Worm (Caenorhabditis elegans): ENCODE measurements around the gene fkh-7.

Gene fkh-7

ce11 chrIV:5600316-5600715 is 15.8 kb downstream of the fkh-7 start (continued):
- TF ChIP-seq php-3 (GFP tag; IDR thresholded peaks at IDR 0.05) (no peak), set-16 (GFP tag; IDR thresholded peaks at IDR 0.05) (no peak), ceh-28 (tag; optimal IDR thresholded peaks at IDR 0.05) (no peak), F37D6.2 (tag; optimal IDR thresholded peaks at IDR 0.05) (no peak), nhr-25 (tag; optimal IDR thresholded peaks at IDR 0.05; ENCODE audit: borderline replicate concordance, insufficient read depth) (no peak)

DNA sequence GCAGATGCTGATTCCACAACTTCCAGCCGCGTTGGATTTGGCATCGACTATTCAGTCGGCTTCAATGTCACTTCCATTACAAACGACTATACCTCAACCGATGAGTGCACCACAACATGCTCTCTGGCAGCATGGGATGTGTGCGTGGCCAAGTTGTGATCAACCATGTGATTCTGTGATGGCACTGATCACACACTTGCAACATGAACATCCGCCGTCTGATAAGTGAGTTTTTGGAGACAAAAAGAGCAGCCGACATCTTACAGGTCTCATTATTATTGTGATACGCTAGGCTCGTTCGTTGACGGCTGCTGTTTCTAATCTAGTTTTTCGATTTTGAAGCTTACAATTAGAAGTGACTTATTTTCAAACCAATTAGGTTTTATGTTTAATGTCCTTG is 17.9 kb downstream of the fkh-7 start:
- TF ChIP-seq php-3 (GFP tag; IDR thresholded peaks at IDR 0.05) (no peak), hlh-30 (tag; optimal IDR thresholded peaks at IDR 0.05; ENCODE audit: insufficient read depth) (peak; percentile 74)

DNA sequence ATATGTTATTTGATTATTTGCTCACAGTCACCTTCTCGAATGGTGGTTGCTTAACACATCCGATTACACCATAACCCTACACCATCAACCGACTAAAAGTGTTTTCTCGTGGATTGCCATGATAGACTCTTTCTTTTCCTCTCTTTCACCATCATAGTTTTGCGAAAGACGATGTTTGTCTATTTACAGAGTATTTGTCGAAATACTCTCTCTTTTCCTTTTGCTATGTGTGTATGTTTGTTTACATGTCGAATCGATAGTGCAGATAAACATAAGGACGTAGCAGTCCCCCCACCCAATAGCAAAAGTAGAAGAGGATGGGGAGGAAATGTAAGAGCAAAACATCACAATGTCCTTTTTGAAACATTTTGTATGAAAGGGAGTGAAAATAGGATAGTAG is 18.8 kb downstream of the fkh-7 start:
- TF ChIP-seq lin-39 (tag; optimal IDR thresholded peaks at IDR 0.05) (no peak), hlh-11 (tag; optimal IDR thresholded peaks at IDR 0.05) (peak; percentile 5), zfp-3 (GFP tag; conservative IDR thresholded peaks at IDR 0.05) (no peak), vab-7 (GFP tag; IDR thresholded peaks at IDR 0.05) (no peak), ztf-7 (tag; optimal IDR thresholded peaks at IDR 0.05) (no peak), ceh-82 (tag; optimal IDR thresholded peaks at IDR 0.05) (no peak), dve-1 (tag; optimal IDR thresholded peaks at IDR 0.05; ENCODE audit: insufficient read depth) (peak; percentile 12), nhr-6 (tag; optimal IDR thresholded peaks at IDR 0.05) (peak; percentile 49), lin-1 (GFP tag; IDR thresholded peaks at IDR 0.05) (no peak), dpl-1 (GFP tag; optimal IDR thresholded peaks at IDR 0.05) (no peak), lin-38 (GFP tag; IDR thresholded peaks at IDR 0.05) (no peak), R02D3.7 (tag; optimal IDR thresholded peaks at IDR 0.05) (no peak), D1046.2 (GFP tag; IDR thresholded peaks at IDR 0.05) (no peak), mes-2 (tag; optimal IDR thresholded peaks at IDR 0.05; ENCODE audit: poor library complexity, severe bottlenecking) (peak; percentile 27), tag-97 (GFP tag; IDR thresholded peaks at IDR 0.05) (no peak), snpc-1.2 (GFP tag; IDR thresholded peaks at IDR 0.05) (0 out of 2 replicates have a peak, but pooled peaks have one; percentile 57), egl-43 (GFP tag; IDR thresholded peaks at IDR 0.05) (no peak), Y105C5A.15 (GFP tag; IDR thresholded peaks at IDR 0.05) (no peak), hmg-1.1 (GFP tag; IDR thresholded peaks at IDR 0.05) (0 out of 2 replicates have a peak, but pooled peaks have one; percentile 22), hlh-30 (tag; optimal IDR thresholded peaks at IDR 0.05; ENCODE audit: insufficient read depth) (no peak), unc-130 (GFP tag; optimal IDR thresholded peaks at IDR 0.05) (no peak), nhr-111 (GFP tag; optimal IDR thresholded peaks at IDR 0.05) (no peak), unc-62 (GFP tag; optimal IDR thresholded peaks at IDR 0.05 in 1 of 2) (no peak), unc-62 (tag; optimal IDR thresholded peaks at IDR 0.05) (no peak), pha-4 (GFP tag; IDR thresholded peaks at IDR 0.05) (no peak), pha-4 (tag; optimal IDR thresholded peaks at IDR 0.05) (peak; percentile 91), snpc-4 (tag; optimal IDR thresholded peaks at IDR 0.05) (no peak), mep-1 (tag; optimal IDR thresholded peaks at IDR 0.05) (no peak), ceh-62 (tag; optimal IDR thresholded peaks at IDR 0.05) (no peak), cey-2 (tag; optimal IDR thresholded peaks at IDR 0.05; ENCODE audit: borderline replicate concordance, insufficient read depth) (no peak), ceh-32 (tag; optimal IDR thresholded peaks at IDR 0.05; ENCODE audit: poor library complexity) (no peak), lsy-2 (tag; optimal IDR thresholded peaks at IDR 0.05) (peak in 1 of 2 experiments; percentile 14), nhr-102 (tag; optimal IDR thresholded peaks at IDR 0.05) (no peak), fos-1 (tag; optimal IDR thresholded peaks at IDR 0.05) (no peak), nhr-77 (tag; optimal IDR thresholded peaks at IDR 0.05) (no peak), jun-1 (tag; optimal IDR thresholded peaks at IDR 0.05) (no peak), rbr-2 (tag; optimal IDR thresholded peaks at IDR 0.05) (no peak), ama-1 (optimal IDR thresholded peaks at IDR 0.05) (no peak), mdl-1 (tag; optimal IDR thresholded peaks at IDR 0.05) (no peak), daf-8 (GFP tag; IDR thresholded peaks at IDR 0.05) (no peak), zip-11 (GFP tag; IDR thresholded peaks at IDR 0.05) (no peak), duxl-1 (tag; optimal IDR thresholded peaks at IDR 0.05; ENCODE audit: poor library complexity) (no peak), attf-4 (tag; optimal IDR thresholded peaks at IDR 0.05) (no peak)

All from whole organism, L4 larva.